Worm (Caenorhabditis elegans) whole organism, L1 larva: ENCODE data around the gene srh-11.

Experiments
- dsc-1 ChIP-seq: sonication (generic microtip); optimal IDR thresholded peaks from 2 replicates; lab custom pipeline; 2016; ENCODE audit warnings: mild to moderate bottlenecking, missing genetic modification characterization, missing compliant biosample characterization
- lir-3 ChIP-seq: sonication (generic microtip); optimal IDR thresholded peaks from 2 replicates; lab custom pipeline; 2016; ENCODE audit warnings: mild to moderate bottlenecking, missing genetic modification characterization, moderate library complexity, missing compliant biosample characterization; ENCODE audit not compliant: poor library complexity
- mef-2 ChIP-seq: fragments of 150-350 bp; optimal IDR thresholded peaks from 2 replicates; lab custom pipeline; 2014; ENCODE audit warnings: missing biosample characterization, missing genetic modification characterization
- nhr-11 ChIP-seq: fragments of 150-350 bp; optimal IDR thresholded peaks from 2 replicates; lab custom pipeline; 2014; ENCODE audit warnings: missing biosample characterization, missing genetic modification characterization
- nhr-90 ChIP-seq: sonication (generic microtip); optimal IDR thresholded peaks from 2 replicates; lab custom pipeline; 2016; ENCODE audit warnings: mild to moderate bottlenecking, missing genetic modification characterization, missing compliant biosample characterization; ENCODE audit not compliant: poor library complexity
- snpc-4 ChIP-seq: fragments of 150-350 bp; optimal IDR thresholded peaks from 2 replicates; lab custom pipeline; 2014; ENCODE audit warnings: missing biosample characterization, missing genetic modification characterization
- tbx-2 ChIP-seq: sonication (generic microtip); optimal IDR thresholded peaks from 2 replicates; lab custom pipeline; 2016; ENCODE audit warnings: missing genetic modification characterization, missing compliant biosample characterization
- unc-30 ChIP-seq: sonication (generic microtip); optimal IDR thresholded peaks from 2 replicates; lab custom pipeline; 2017; ENCODE audit warnings: missing biosample characterization, missing genetic modification characterization
- unc-62 ChIP-seq: fragments of 150-350 bp; optimal IDR thresholded peaks from 2 replicates; lab custom pipeline; 2014; ENCODE audit warnings: missing biosample characterization, missing genetic modification reagents, missing genetic modification characterization

ce11 chrX:8299554-8299953 is 19.3 kb downstream of the srh-11 start, which contains the start of gene ced-13:
- TF ChIP-seq lir-3 (no peak), nhr-90 (tag; lab: Kevin White, UChicago) (no peak), snpc-4 (tag; lab: Kevin White, UChicago) (no peak), unc-62 (no peak), unc-30 (tag; lab: Kevin White, UChicago) (no peak), dsc-1 (tag; lab: Kevin White, UChicago) (no peak), nhr-11 (tag; lab: Kevin White, UChicago) (no peak), tbx-2 (tag; lab: Kevin White, UChicago) (no peak), mef-2 (tag; lab: Kevin White, UChicago) (no peak)
